Worm (Caenorhabditis elegans) whole organism, young adult: ENCODE results near the gene K02E7.11.

Experiments used
- B0261.1 ChIP-seq: sonication (generic microtip); optimal IDR thresholded peaks from 2 replicates; lab custom pipeline; 2016; ENCODE audit warnings: mild to moderate bottlenecking, missing genetic modification characterization, moderate library complexity, missing compliant biosample characterization
- ama-1 ChIP-seq, 3 experiments: fragments of 150-350 bp in 1 of 3; sonication (generic microtip) in 2 of 3; optimal IDR thresholded peaks; 2 replicates each; lab custom pipeline; 2014 to 2018; ENCODE audit warnings: missing biosample characterization in 2 of 3, missing genetic modification characterization in 2 of 3, missing genetic modification reagents in 2 of 3
- bed-1 ChIP-seq: fragments of 200-800 bp; sonication (Bioruptor generic); IDR thresholded peaks from 2 replicates; pipeline ENCODE4 v1.3.6; 2022; ENCODE audit warnings: missing genetic modification reagents, missing genetic modification characterization, missing compliant biosample characterization
- dpff-1 ChIP-seq: sonication (generic microtip); optimal IDR thresholded peaks from 2 replicates; lab custom pipeline; 2017; ENCODE audit warnings: mild to moderate bottlenecking, missing genetic modification characterization, missing compliant biosample characterization
- gei-17 ChIP-seq: fragments of 200-800 bp; sonication (Bioruptor generic); optimal IDR thresholded peaks from 2 replicates; lab custom pipeline; 2018; ENCODE audit warnings: mild to moderate bottlenecking, missing genetic modification characterization, missing compliant biosample characterization
- lsy-27 ChIP-seq: sonication (generic microtip); optimal IDR thresholded peaks from 2 replicates; lab custom pipeline; 2017; ENCODE audit warnings: missing genetic modification characterization, mild to moderate bottlenecking, missing compliant biosample characterization, antibody characterized with exemption, missing genotype, borderline replicate concordance; ENCODE audit not compliant: insufficient read depth
- nfya-1 ChIP-seq: sonication (generic microtip); optimal IDR thresholded peaks from 2 replicates; lab custom pipeline; 2017; ENCODE audit warnings: antibody characterized with exemption, missing compliant biosample characterization, missing genetic modification characterization, borderline replicate concordance; ENCODE audit not compliant: insufficient read depth
- pha-4 ChIP-seq: fragments of 150-350 bp; sonication (generic microtip); optimal IDR thresholded peaks from 2 replicates; lab custom pipeline; 2014; ENCODE audit warnings: missing biosample characterization, missing genetic modification reagents, missing genetic modification characterization
- snpc-1.3 ChIP-seq: sonication (generic microtip); optimal IDR thresholded peaks from 2 replicates; lab custom pipeline; 2017; ENCODE audit warnings: missing genetic modification characterization, mild to moderate bottlenecking, missing compliant biosample characterization, antibody characterized with exemption, moderate library complexity, missing genotype, missing genetic modification reagents; ENCODE audit not compliant: insufficient read depth
- sptf-2 ChIP-seq: fragments of 200-800 bp; sonication (Bioruptor generic); optimal IDR thresholded peaks from 2 replicates; lab custom pipeline; 2018; ENCODE audit warnings: mild to moderate bottlenecking, missing genetic modification characterization, missing compliant biosample characterization
- ztf-18 ChIP-seq: sonication (generic microtip); optimal IDR thresholded peaks from 2 replicates; lab custom pipeline; 2016; ENCODE audit warnings: missing genotype, mild to moderate bottlenecking, missing genetic modification characterization, missing compliant biosample characterization

ce11 chrII:1104409-1104808 lies 29.1 kb upstream of the K02E7.11 start, which contains the start of gene T13B5.9:
- TF ChIP-seq ama-1 (optimal IDR thresholded peaks at IDR 0.05; lab: Kevin White, UChicago) (no peak), ama-1 (GFP tag; optimal IDR thresholded peaks at IDR 0.05; lab: Kevin White, UChicago) (no peak), bed-1 (no peak), gei-17 (GFP tag; lab: Kevin White, UChicago) (no peak), snpc-1.3 (tag; lab: Kevin White, UChicago) (no peak), sptf-2 (GFP tag; lab: Kevin White, UChicago) (no peak), pha-4 (tag; lab: Kevin White, UChicago) (no peak), B0261.1 (tag; lab: Kevin White, UChicago) (no peak), lsy-27 (tag; lab: Kevin White, UChicago) (no peak), ztf-18 (tag; lab: Kevin White, UChicago) (no peak), dpff-1 (tag; lab: Kevin White, UChicago) (no peak), nfya-1 (no peak)
